Fruit fly (Drosophila melanogaster): ENCODE results near the gene Nrx-1.

The Nrx-1 gene

dm6 chr3R:22520481-22520880 lies 52.2 kb downstream of the Nrx-1 start:
- TF ChIP-seq pan (optimal IDR thresholded peaks at IDR 0.05) = no peak
- no peak for TF ChIP-seq CG8478 (optimal IDR thresholded peaks at IDR 0.05)

dm6 chr3R:22522042-22522441 lies 53.7 kb downstream of the Nrx-1 start:
- TF ChIP-seq psq (optimal IDR thresholded peaks at IDR 0.05) (no peak), pan (optimal IDR thresholded peaks at IDR 0.05) (no peak), Dll (optimal IDR thresholded peaks at IDR 0.05) (no peak), EcR (GFP tag; optimal IDR thresholded peaks at IDR 0.05) (no peak), CG8478 (optimal IDR thresholded peaks at IDR 0.05) (no peak), usp (GFP tag; optimal IDR thresholded peaks at IDR 0.05) (no peak)

dm6 chr3R:22522859-22523258 lies 54.5 kb downstream of the Nrx-1 start:
- no peak for TF ChIP-seq CG8478 (optimal IDR thresholded peaks at IDR 0.05)
- no peak for TF ChIP-seq EcR (GFP tag; optimal IDR thresholded peaks at IDR 0.05)
- TF ChIP-seq psq (optimal IDR thresholded peaks at IDR 0.05) = no peak
- no peak for TF ChIP-seq pan (optimal IDR thresholded peaks at IDR 0.05)
- TF ChIP-seq Dll (optimal IDR thresholded peaks at IDR 0.05) = no peak
- TF ChIP-seq usp (GFP tag; optimal IDR thresholded peaks at IDR 0.05) = no peak

- TF ChIP-seq Dll (optimal IDR thresholded peaks at IDR 0.05) (no peak), pan (optimal IDR thresholded peaks at IDR 0.05) (no peak), EcR (GFP tag; optimal IDR thresholded peaks at IDR 0.05) (no peak), psq (optimal IDR thresholded peaks at IDR 0.05) (no peak), CG8478 (optimal IDR thresholded peaks at IDR 0.05) (no peak), usp (GFP tag; optimal IDR thresholded peaks at IDR 0.05) (no peak)
Observed at dm6 chr3R:22524344-22525072, 56.2 kb downstream of the Nrx-1 start.

dm6 chr3R:22525073-22525413 lies 56.7 kb downstream of the Nrx-1 start:
- TF ChIP-seq CG8478 (optimal IDR thresholded peaks at IDR 0.05) = no peak

dm6 chr3R:22525546-22526352 lies 57.4 kb downstream of the Nrx-1 start:
- TF ChIP-seq CG8478 (optimal IDR thresholded peaks at IDR 0.05) (no peak), pan (optimal IDR thresholded peaks at IDR 0.05) (no peak), Dll (optimal IDR thresholded peaks at IDR 0.05) (no peak), usp (GFP tag; optimal IDR thresholded peaks at IDR 0.05) (no peak), psq (optimal IDR thresholded peaks at IDR 0.05) (no peak), EcR (GFP tag; optimal IDR thresholded peaks at IDR 0.05) (no peak)

- TF ChIP-seq Dll (optimal IDR thresholded peaks at IDR 0.05) = no peak
- no peak for TF ChIP-seq psq (optimal IDR thresholded peaks at IDR 0.05)
- TF ChIP-seq EcR (GFP tag; optimal IDR thresholded peaks at IDR 0.05) = peak in 1 of 2 experiments; percentile 73
- no peak for TF ChIP-seq CG8478 (optimal IDR thresholded peaks at IDR 0.05)
- TF ChIP-seq pan (optimal IDR thresholded peaks at IDR 0.05) = no peak
Observed at dm6 chr3R:22526353-22526907, 58.1 kb downstream of the Nrx-1 start.

dm6 chr3R:22527192-22527591 lies 58.9 kb downstream of the Nrx-1 start:
- TF ChIP-seq EcR (GFP tag; optimal IDR thresholded peaks at IDR 0.05) = no peak
- no peak for TF ChIP-seq Dll (optimal IDR thresholded peaks at IDR 0.05)
- TF ChIP-seq CG8478 (optimal IDR thresholded peaks at IDR 0.05) = no peak
- no peak for TF ChIP-seq psq (optimal IDR thresholded peaks at IDR 0.05)
- TF ChIP-seq pan (optimal IDR thresholded peaks at IDR 0.05) = no peak
- no peak for TF ChIP-seq usp (GFP tag; optimal IDR thresholded peaks at IDR 0.05)

dm6 chr3R:22527636-22528148 lies 59.4 kb downstream of the Nrx-1 start:
- TF ChIP-seq Dll (optimal IDR thresholded peaks at IDR 0.05) (no peak), usp (GFP tag; optimal IDR thresholded peaks at IDR 0.05) (no peak), CG8478 (optimal IDR thresholded peaks at IDR 0.05) (no peak), psq (optimal IDR thresholded peaks at IDR 0.05) (no peak), EcR (GFP tag; optimal IDR thresholded peaks at IDR 0.05) (no peak), pan (optimal IDR thresholded peaks at IDR 0.05) (no peak)

- TF ChIP-seq Dll (optimal IDR thresholded peaks at IDR 0.05) (no peak), usp (GFP tag; optimal IDR thresholded peaks at IDR 0.05) (no peak), psq (optimal IDR thresholded peaks at IDR 0.05) (no peak), pan (optimal IDR thresholded peaks at IDR 0.05) (no peak), EcR (GFP tag; optimal IDR thresholded peaks at IDR 0.05) (no peak), CG8478 (optimal IDR thresholded peaks at IDR 0.05) (no peak)
Observed at dm6 chr3R:22528264-22529158, 60.2 kb downstream of the Nrx-1 start, which contains the start of gene CG5346. CG5346 (minus strand) TSS chr3R:22528663.

- no peak for TF ChIP-seq Dll (optimal IDR thresholded peaks at IDR 0.05)
Observed at dm6 chr3R:22530305-22530704, 62.0 kb downstream of the Nrx-1 start, which contains the start of gene CG33099. CG33099 (minus strand) TSS chr3R:22530572.

- TF ChIP-seq CG8478 (optimal IDR thresholded peaks at IDR 0.05) (no peak), usp (GFP tag; optimal IDR thresholded peaks at IDR 0.05) (no peak), Dll (optimal IDR thresholded peaks at IDR 0.05) (no peak), psq (optimal IDR thresholded peaks at IDR 0.05) (no peak), EcR (GFP tag; optimal IDR thresholded peaks at IDR 0.05) (no peak), pan (optimal IDR thresholded peaks at IDR 0.05) (no peak)
Observed at dm6 chr3R:22531801-22532200, 63.5 kb downstream of the Nrx-1 start, which contains the start of gene CG33093. CG33093 (minus strand) TSS chr3R:22531922.

Data from whole organism.